Fruit fly (Drosophila melanogaster) Kc167 (cell line): ENCODE results near the gene js.

Experiments
- Myc ChIP-seq: fragments of >200 bp; optimal IDR thresholded peaks from 2 replicates; lab custom pipeline; 2017; ENCODE audit warnings: missing external identifiers
- Sin3A ChIP-seq: fragments of >200 bp; optimal IDR thresholded peaks from 2 replicates; lab custom pipeline; 2018; ENCODE audit warnings: missing external identifiers
- h ChIP-seq: fragments of >200 bp; optimal IDR thresholded peaks from 3 replicates; lab custom pipeline; 2018; ENCODE audit warnings: missing external identifiers
- insv ChIP-seq: fragments of >200 bp; optimal IDR thresholded peaks from 3 replicates; lab custom pipeline; 2018; ENCODE audit warnings: missing external identifiers
- psq ChIP-seq: fragments of >200 bp; optimal IDR thresholded peaks from 2 replicates; lab custom pipeline; 2017; ENCODE audit warnings: missing external identifiers
- ttk ChIP-seq: sonication (Bioruptor generic); optimal IDR thresholded peaks from 2 replicates; lab custom pipeline; 2017; ENCODE audit warnings: missing external identifiers

- TF ChIP-seq Myc (lab: Kevin White, UChicago) (no peak), h (lab: Kevin White, UChicago) (no peak), insv (lab: Kevin White, UChicago) (no peak), Sin3A (lab: Kevin White, UChicago) (no peak), ttk (lab: Kevin White, UChicago) (no peak), psq (lab: Kevin White, UChicago) (no peak)
These were observed 18.9 kb upstream of the js start for dm6 chr3R:16387039-16387438.
